Fruit fly (Drosophila melanogaster): ENCODE results near the gene form3.

- TF ChIP-seq CG8478 (optimal IDR thresholded peaks at IDR 0.05) (no peak), psq (optimal IDR thresholded peaks at IDR 0.05) (no peak), usp (GFP tag; optimal IDR thresholded peaks at IDR 0.05) (no peak)
Measured at dm6 chr3L:7058401-7058999, 36.1 kb upstream of the form3 start.

Data from whole organism.